Worm (Caenorhabditis elegans): ENCODE results near the gene C24G6.8.

DNA sequence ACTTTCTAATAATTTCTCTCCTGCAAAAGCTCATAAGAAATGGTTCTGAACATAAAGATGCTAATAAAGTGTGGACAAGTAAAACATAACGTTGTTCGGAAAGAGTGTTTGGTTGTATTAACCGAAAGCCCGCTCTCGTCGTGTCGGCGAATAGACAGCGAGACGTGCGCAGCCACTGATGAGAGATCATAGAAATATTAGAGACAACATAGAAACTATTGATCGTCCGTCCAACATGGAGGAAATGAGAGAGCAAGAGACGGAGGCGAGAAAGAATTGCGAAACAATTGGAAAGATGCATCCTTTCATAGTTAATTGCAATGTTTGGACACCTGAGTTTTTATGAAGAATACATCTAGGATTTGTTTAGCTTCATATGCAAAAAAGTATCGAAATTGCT is 44.8 kb upstream of the C24G6.8 start:
- TF ChIP-seq nhr-11 (tag; optimal IDR thresholded peaks at IDR 0.05) (no peak), hlh-8 (tag; optimal IDR thresholded peaks at IDR 0.05) (no peak), lin-11 (tag; optimal IDR thresholded peaks at IDR 0.05) (no peak), odd-2 (tag; optimal IDR thresholded peaks at IDR 0.05) (no peak), fkh-10 (GFP tag; optimal IDR thresholded peaks at IDR 0.05) (no peak), ref-2 (tag; optimal IDR thresholded peaks at IDR 0.05) (peak; percentile 6), ama-1 (optimal IDR thresholded peaks at IDR 0.05) (no peak), pha-2 (tag; optimal IDR thresholded peaks at IDR 0.05) (no peak), hlh-13 (GFP tag; optimal IDR thresholded peaks at IDR 0.05) (no peak), C38D4.7 (GFP tag; optimal IDR thresholded peaks at IDR 0.05) (no peak), K09A11.1 (tag; optimal IDR thresholded peaks at IDR 0.05; ENCODE audit: insufficient read depth) (peak; percentile 69)

Measured in whole organism, late embryonic.